Worm (Caenorhabditis elegans) whole organism, mixed stage, embryonic: ENCODE data around the gene str-232.

ENCODE experiments used
- M03D4.4 ChIP-seq: sonication (generic microtip); optimal IDR thresholded peaks from 2 replicates; lab custom pipeline; 2017; ENCODE audit warnings: mild to moderate bottlenecking, missing genetic modification characterization, missing compliant biosample characterization
- bed-3 ChIP-seq: fragments of 200-800 bp; sonication (Bioruptor generic); optimal IDR thresholded peaks from 3 replicates; lab custom pipeline; 2018; ENCODE audit warnings: mild to moderate bottlenecking, missing genetic modification characterization, moderate library complexity, missing compliant biosample characterization
- blmp-1 ChIP-seq: fragments of 150-350 bp; optimal IDR thresholded peaks from 2 replicates; lab custom pipeline; 2014; ENCODE audit warnings: missing biosample characterization, missing genetic modification characterization
- ceh-39 ChIP-seq: fragments of 150-350 bp; optimal IDR thresholded peaks from 2 replicates; lab custom pipeline; 2014; ENCODE audit warnings: missing biosample characterization, missing genetic modification characterization
- ceh-83 ChIP-seq: fragments of 200-800 bp; sonication (Bioruptor generic); optimal IDR thresholded peaks from 2 replicates; lab custom pipeline; 2018; ENCODE audit warnings: mild to moderate bottlenecking, missing genetic modification characterization, missing compliant biosample characterization
- ces-1 ChIP-seq: fragments of 150-350 bp; optimal IDR thresholded peaks from 2 replicates; lab custom pipeline; 2014; ENCODE audit warnings: missing biosample characterization, missing genetic modification reagents, missing genetic modification characterization
- cnd-1 ChIP-seq: fragments of 200-800 bp; sonication (Bioruptor generic); optimal IDR thresholded peaks from 2 replicates; lab custom pipeline; 2018; ENCODE audit warnings: mild to moderate bottlenecking, missing genetic modification characterization, missing compliant biosample characterization
- drap-1 ChIP-seq: fragments of 200-800 bp; sonication (Bioruptor generic); optimal IDR thresholded peaks from 3 replicates; lab custom pipeline; 2018; ENCODE audit warnings: mild to moderate bottlenecking, missing genetic modification characterization, missing compliant biosample characterization
- elt-1 ChIP-seq: sonication (generic microtip); optimal IDR thresholded peaks from 2 replicates; lab custom pipeline; 2017; ENCODE audit warnings: missing genetic modification characterization, mild to moderate bottlenecking, missing compliant biosample characterization, antibody characterized with exemption, moderate library complexity, borderline replicate concordance; ENCODE audit not compliant: insufficient read depth
- elt-3 ChIP-seq: fragments of 150-350 bp; optimal IDR thresholded peaks from 2 replicates; lab custom pipeline; 2014; ENCODE audit warnings: missing biosample characterization, missing genetic modification characterization
- flh-1 ChIP-seq: fragments of 200-800 bp; sonication (Bioruptor generic); optimal IDR thresholded peaks from 2 replicates; lab custom pipeline; 2018; ENCODE audit warnings: mild to moderate bottlenecking, missing genetic modification characterization, moderate library complexity, missing compliant biosample characterization
- ham-2 ChIP-seq: fragments of 200-800 bp; sonication (Bioruptor generic); optimal IDR thresholded peaks from 2 replicates; lab custom pipeline; 2018; ENCODE audit warnings: mild to moderate bottlenecking, missing genetic modification characterization, missing compliant biosample characterization
- hlh-1 ChIP-seq: fragments of 150-350 bp; optimal IDR thresholded peaks from 2 replicates; lab custom pipeline; 2014; ENCODE audit warnings: missing biosample characterization, missing genetic modification reagents, missing genetic modification characterization
- lin-13 ChIP-seq: fragments of 150-350 bp; optimal IDR thresholded peaks from 2 replicates; lab custom pipeline; 2014; ENCODE audit warnings: missing biosample characterization, missing genetic modification characterization
- lin-32 ChIP-seq: fragments of 200-800 bp; sonication (Bioruptor generic); optimal IDR thresholded peaks from 2 replicates; lab custom pipeline; 2018; ENCODE audit warnings: mild to moderate bottlenecking, missing genetic modification characterization, missing compliant biosample characterization
- mab-5 ChIP-seq: fragments of 150-350 bp; optimal IDR thresholded peaks from 2 replicates; lab custom pipeline; 2014; ENCODE audit warnings: missing biosample characterization, missing genetic modification characterization
- mep-1 ChIP-seq: fragments of 150-350 bp; optimal IDR thresholded peaks from 2 replicates; lab custom pipeline; 2017; ENCODE audit warnings: missing biosample characterization, missing genetic modification reagents, missing genetic modification characterization, inconsistent platforms
- mls-2 ChIP-seq: sonication (generic microtip); optimal IDR thresholded peaks from 2 replicates; lab custom pipeline; 2016; ENCODE audit warnings: mild to moderate bottlenecking, missing genetic modification characterization, moderate library complexity, missing compliant biosample characterization
- nhr-12 ChIP-seq: fragments of 150-350 bp; optimal IDR thresholded peaks from 2 replicates; lab custom pipeline; 2014; ENCODE audit warnings: missing biosample characterization, missing genetic modification characterization
- nhr-2 ChIP-seq: fragments of 150-350 bp; optimal IDR thresholded peaks from 2 replicates; lab custom pipeline; 2014; ENCODE audit warnings: missing biosample characterization, missing genetic modification characterization
- nhr-237 ChIP-seq: fragments of 150-350 bp; optimal IDR thresholded peaks from 2 replicates; lab custom pipeline; 2014; ENCODE audit warnings: missing biosample characterization, missing genetic modification characterization
- nhr-28 ChIP-seq: fragments of 150-350 bp; optimal IDR thresholded peaks from 2 replicates; lab custom pipeline; 2014; ENCODE audit warnings: missing biosample characterization, missing genetic modification characterization
- nhr-76 ChIP-seq: sonication (generic microtip); optimal IDR thresholded peaks from 2 replicates; lab custom pipeline; 2017; ENCODE audit warnings: missing biosample characterization, missing genetic modification characterization
- pha-4 ChIP-seq: fragments of 150-350 bp; optimal IDR thresholded peaks from 2 replicates; lab custom pipeline; 2018; ENCODE audit warnings: missing biosample characterization, missing genetic modification reagents, missing genetic modification characterization
- sem-2 ChIP-seq: fragments of 200-800 bp; sonication (Bioruptor generic); optimal IDR thresholded peaks from 2 replicates; lab custom pipeline; 2018; ENCODE audit warnings: mild to moderate bottlenecking, missing genetic modification characterization, missing compliant biosample characterization
- snpc-4 ChIP-seq: fragments of 150-350 bp; optimal IDR thresholded peaks from 2 replicates; lab custom pipeline; 2014; ENCODE audit warnings: missing biosample characterization, missing genetic modification characterization
- sptf-1 ChIP-seq: sonication (generic microtip); optimal IDR thresholded peaks from 2 replicates; lab custom pipeline; 2017; ENCODE audit warnings: mild to moderate bottlenecking, missing genetic modification characterization, moderate library complexity, missing compliant biosample characterization
- tbx-8 ChIP-seq: fragments of 200-800 bp; sonication (Bioruptor generic); optimal IDR thresholded peaks from 2 replicates; lab custom pipeline; 2018; ENCODE audit warnings: mild to moderate bottlenecking, missing genetic modification characterization, moderate library complexity, missing compliant biosample characterization
- unc-120 ChIP-seq: sonication (generic microtip); optimal IDR thresholded peaks from 2 replicates; lab custom pipeline; 2017; ENCODE audit warnings: missing genetic modification characterization, missing compliant biosample characterization; ENCODE audit not compliant: poor library complexity, severe bottlenecking
- unc-62 ChIP-seq: fragments of 150-350 bp; optimal IDR thresholded peaks from 2 replicates; lab custom pipeline; 2014; ENCODE audit warnings: missing biosample characterization, missing genetic modification reagents, missing genetic modification characterization
- zip-8 ChIP-seq: fragments of 150-350 bp; optimal IDR thresholded peaks from 2 replicates; lab custom pipeline; 2014; ENCODE audit warnings: missing biosample characterization, missing genetic modification characterization
- ztf-11 ChIP-seq: fragments of 150-350 bp; optimal IDR thresholded peaks from 2 replicates; lab custom pipeline; 2014; ENCODE audit warnings: missing biosample characterization, missing genetic modification characterization

Gene str-232

DNA sequence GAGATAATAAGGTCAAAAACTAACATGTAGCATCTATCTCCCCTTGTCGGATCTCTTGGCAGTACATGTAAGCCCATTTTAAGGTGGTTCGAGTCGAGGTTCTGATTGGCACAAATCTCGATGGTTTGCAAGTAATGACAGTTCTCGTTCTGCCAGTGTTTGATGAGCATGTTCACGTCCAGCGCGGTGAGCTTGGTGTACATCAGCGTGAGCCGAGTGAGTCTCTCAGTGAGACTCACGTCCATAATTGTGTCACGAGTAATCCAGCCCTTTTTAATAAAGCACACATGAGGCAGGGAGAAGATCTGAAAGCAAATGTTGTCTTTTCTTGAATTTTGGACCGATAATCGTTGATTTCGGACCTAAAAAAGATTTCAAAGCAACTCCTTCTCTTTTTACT lies 17.2 kb upstream of the str-232 start, which contains the start of gene T10C6.16:
Gene T10C6.16, minus strand, starts transcription at position 245 of the 400 bp plus-strand sequence.
- TF ChIP-seq ceh-83, result no peak
- no peak for TF ChIP-seq unc-120

DNA sequence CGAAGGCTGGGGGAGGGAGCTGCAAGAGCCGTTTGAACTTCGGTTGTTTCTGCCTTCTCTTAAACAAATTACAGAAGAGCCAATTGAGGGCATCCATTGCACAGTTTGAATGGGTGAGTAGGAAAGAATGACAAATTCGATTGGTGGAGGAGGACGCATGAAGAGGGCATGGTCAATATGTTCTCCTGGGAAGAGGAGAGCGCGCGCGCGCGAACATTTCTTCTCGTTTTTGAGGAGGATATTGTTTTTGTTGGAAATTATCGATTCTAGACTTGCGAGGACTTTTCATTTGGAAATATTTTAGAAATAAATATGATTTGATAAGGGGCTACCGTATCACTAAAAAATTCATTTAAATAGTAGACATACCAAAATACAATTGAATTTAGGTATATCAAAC lies 16.0 kb upstream of the str-232 start, which contains the start of gene T10C6.7:
Gene T10C6.7, minus strand, starts transcription at position 143 of the 400 bp plus-strand sequence.
- no peak for TF ChIP-seq elt-1
- no peak for TF ChIP-seq nhr-76 (tag; lab: Kevin White, UChicago)
- no peak for TF ChIP-seq ham-2
- no peak for TF ChIP-seq nhr-28
- TF ChIP-seq unc-120, result no peak
- no peak for TF ChIP-seq lin-13 (tag; lab: Kevin White, UChicago)
- TF ChIP-seq pha-4 (tag; lab: Kevin White, UChicago), result no peak
- TF ChIP-seq sptf-1 (tag; lab: Kevin White, UChicago), result no peak
- TF ChIP-seq nhr-237 (tag; lab: Kevin White, UChicago), result no peak
- TF ChIP-seq ceh-83, result no peak
- no peak for TF ChIP-seq flh-1
- TF ChIP-seq ztf-11 (tag; lab: Kevin White, UChicago), result no peak
- TF ChIP-seq nhr-12 (tag; lab: Kevin White, UChicago), result no peak
- TF ChIP-seq unc-62 (GFP tag; lab: Kevin White, UChicago), result no peak
- no peak for TF ChIP-seq bed-3 (GFP tag; lab: Kevin White, UChicago)
- no peak for TF ChIP-seq sem-2 (GFP tag; lab: Kevin White, UChicago)

DNA sequence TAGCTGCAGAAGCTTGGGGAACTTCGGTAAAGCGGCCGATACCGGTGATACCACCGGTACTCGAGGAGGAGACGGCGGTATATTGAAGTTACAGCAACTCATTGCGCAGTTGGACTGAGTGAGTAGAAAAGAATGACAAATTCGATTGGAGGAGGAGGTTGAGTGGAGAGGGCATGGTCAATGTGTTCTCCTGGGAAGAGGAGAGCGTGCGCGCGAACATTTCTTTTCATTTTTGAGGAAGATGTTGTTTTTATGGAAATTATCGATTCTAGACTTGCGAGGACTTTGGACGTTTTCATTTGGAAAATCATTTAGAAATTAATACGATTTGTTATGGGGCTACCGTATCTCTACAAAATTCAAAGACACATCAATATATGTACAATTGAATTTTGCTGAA lies 13.7 kb upstream of the str-232 start:
- TF ChIP-seq ces-1 (GFP tag; lab: Kevin White, UChicago), result no peak
- no peak for TF ChIP-seq hlh-1 (tag; lab: Kevin White, UChicago)
- no peak for TF ChIP-seq nhr-2 (tag; lab: Kevin White, UChicago)
- TF ChIP-seq sptf-1 (tag; lab: Kevin White, UChicago), result no peak
- no peak for TF ChIP-seq mls-2 (tag; lab: Kevin White, UChicago)
- no peak for TF ChIP-seq nhr-76 (tag; lab: Kevin White, UChicago)
- no peak for TF ChIP-seq nhr-28
- no peak for TF ChIP-seq snpc-4 (tag; lab: Kevin White, UChicago)
- TF ChIP-seq nhr-12 (tag; lab: Kevin White, UChicago), result no peak
- no peak for TF ChIP-seq elt-3 (tag; lab: Kevin White, UChicago)

DNA sequence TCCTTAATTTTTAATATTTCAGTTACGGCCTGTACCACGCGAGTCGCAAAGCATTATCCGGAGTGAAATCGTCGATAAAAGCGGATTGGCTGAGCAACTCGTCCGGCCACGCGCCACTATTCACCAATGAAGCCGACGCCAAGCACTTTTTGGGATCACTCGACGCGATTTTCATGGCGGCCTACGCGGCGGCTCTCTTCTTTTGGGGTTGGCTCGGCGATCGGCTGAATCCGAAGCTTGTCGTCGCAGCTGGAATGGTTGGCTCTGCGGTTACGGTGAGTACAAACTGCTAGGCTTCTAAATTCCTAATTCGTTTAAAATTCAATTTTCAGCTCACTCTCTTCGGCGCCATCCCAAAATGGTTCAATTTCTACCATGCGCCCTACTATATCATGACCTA lies 9.4 kb upstream of the str-232 start:
- TF ChIP-seq elt-3 (tag; lab: Kevin White, UChicago), result no peak
- TF ChIP-seq unc-120, result no peak
- TF ChIP-seq nhr-76 (tag; lab: Kevin White, UChicago), result no peak
- TF ChIP-seq ztf-11 (tag; lab: Kevin White, UChicago), result no peak

DNA sequence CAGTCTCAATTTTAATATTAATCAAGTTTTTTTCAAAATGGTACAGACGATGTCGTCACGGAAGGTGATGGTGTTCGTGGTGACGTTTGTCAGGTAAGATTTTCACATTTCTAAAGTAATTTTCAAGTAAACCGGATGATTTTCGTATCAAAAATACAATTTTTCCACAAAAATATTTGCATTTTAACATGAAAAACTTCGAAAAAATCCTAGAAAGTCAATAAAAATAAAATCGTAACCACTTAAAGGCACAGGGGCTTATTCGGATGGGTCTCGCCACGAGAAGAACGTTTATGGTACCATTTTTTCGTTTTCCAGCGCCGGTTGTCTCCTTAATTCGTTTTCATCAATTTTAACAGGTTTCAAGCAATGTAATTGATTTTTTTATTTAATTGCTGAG lies 8.7 kb upstream of the str-232 start, which contains the start of gene T10C6.6:
Gene T10C6.6, plus strand, starts transcription at position 27 of the 400 bp plus-strand sequence.
- no peak for TF ChIP-seq unc-120
- TF ChIP-seq sptf-1 (tag; lab: Kevin White, UChicago), result no peak

DNA sequence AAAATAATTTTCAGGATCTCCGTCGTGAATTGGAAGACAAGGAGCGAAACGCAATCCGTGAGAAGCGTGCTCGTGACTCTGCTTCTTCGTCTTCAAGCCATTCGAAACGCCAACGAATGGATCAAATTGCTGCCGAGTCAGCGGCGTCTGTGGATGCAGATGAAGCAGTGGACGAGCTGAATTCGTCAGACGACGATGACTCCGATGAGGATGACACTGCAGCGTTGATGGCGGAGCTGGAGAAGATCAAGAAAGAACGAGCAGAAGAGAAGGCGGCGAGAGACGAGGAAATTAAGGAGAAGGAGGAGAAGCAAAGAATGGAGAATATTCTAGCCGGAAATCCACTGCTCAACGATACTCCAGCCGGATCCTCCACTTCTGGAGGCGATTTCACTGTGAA lies 8.0 kb upstream of the str-232 start:
- TF ChIP-seq ceh-39 (no peak), elt-1 (no peak), pha-4 (tag; lab: Kevin White, UChicago) (no peak), nhr-12 (tag; lab: Kevin White, UChicago) (no peak), tbx-8 (GFP tag; lab: Kevin White, UChicago) (no peak), cnd-1 (tag; lab: Kevin White, UChicago) (no peak), elt-3 (tag; lab: Kevin White, UChicago) (no peak), unc-62 (GFP tag; lab: Kevin White, UChicago) (no peak), zip-8 (tag; lab: Kevin White, UChicago) (no peak)

DNA sequence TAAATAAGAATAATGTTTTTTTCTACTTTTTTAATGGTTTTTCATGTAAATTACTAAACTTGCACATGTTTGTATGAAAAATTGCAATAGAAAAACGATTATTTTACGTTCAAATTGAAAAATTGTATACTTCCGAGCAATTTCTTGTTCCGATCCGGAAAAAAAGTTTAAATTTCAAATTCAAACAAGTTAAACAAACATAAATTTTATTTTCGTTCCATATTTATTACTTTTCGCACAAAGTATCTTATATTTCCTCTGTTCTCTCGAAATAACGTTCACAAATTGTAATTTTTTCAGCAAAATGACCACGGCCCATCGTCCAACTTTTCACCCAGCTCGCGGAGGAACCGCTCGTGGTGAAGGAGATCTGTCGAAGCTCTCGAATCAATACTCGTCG lies 7.5 kb upstream of the str-232 start, which contains the start of gene cwc-15:
Gene cwc-15, plus strand, starts transcription at position 301 of the 400 bp plus-strand sequence.
- TF ChIP-seq drap-1, result no peak
- TF ChIP-seq hlh-1 (tag; lab: Kevin White, UChicago), result no peak
- no peak for TF ChIP-seq nhr-76 (tag; lab: Kevin White, UChicago)
- TF ChIP-seq ceh-39, result no peak
- TF ChIP-seq nhr-237 (tag; lab: Kevin White, UChicago), result no peak
- no peak for TF ChIP-seq M03D4.4 (tag; lab: Kevin White, UChicago)
- TF ChIP-seq ces-1 (GFP tag; lab: Kevin White, UChicago), result no peak
- no peak for TF ChIP-seq tbx-8 (GFP tag; lab: Kevin White, UChicago)
- no peak for TF ChIP-seq bed-3 (GFP tag; lab: Kevin White, UChicago)
- TF ChIP-seq mab-5 (tag; lab: Kevin White, UChicago), result no peak
- TF ChIP-seq lin-32 (GFP tag; lab: Kevin White, UChicago), result no peak
- no peak for TF ChIP-seq blmp-1
- TF ChIP-seq mep-1 (tag; lab: Kevin White, UChicago), result no peak
- no peak for TF ChIP-seq ceh-83
- TF ChIP-seq nhr-2 (tag; lab: Kevin White, UChicago), result no peak
- TF ChIP-seq ztf-11 (tag; lab: Kevin White, UChicago), result no peak
- no peak for TF ChIP-seq snpc-4 (tag; lab: Kevin White, UChicago)
